Worm (Caenorhabditis elegans): Measurements from ENCODE around the gene F41H10.2.

The F41H10.2 gene

ce11 chrIV:5381334-5381733, at the start of gene F41H10.2:
Gene F41H10.2, plus strand, starts transcription at chrIV:5381634.
- TF ChIP-seq Y67H2A.10 (GFP tag; conservative IDR thresholded peaks at IDR 0.05) (no peak), F33H1.4 (GFP tag; IDR thresholded peaks at IDR 0.05) (no peak), F10E7.11 (tag; optimal IDR thresholded peaks at IDR 0.05) (no peak), Y79H2A.3 (GFP tag; conservative IDR thresholded peaks at IDR 0.05) (no peak), mel-28 (tag; optimal IDR thresholded peaks at IDR 0.05; ENCODE audit: borderline replicate concordance) (no peak), F49E8.2 (tag; optimal IDR thresholded peaks at IDR 0.05; ENCODE audit: insufficient read depth) (no peak), lin-40 (tag; optimal IDR thresholded peaks at IDR 0.05) (no peak), sptf-2 (GFP tag; optimal IDR thresholded peaks at IDR 0.05) (no peak), F55B11.4 (tag; optimal IDR thresholded peaks at IDR 0.05; ENCODE audit: borderline replicate concordance, insufficient read depth) (no peak)

ce11 chrIV:5332178-5332577, 49.3 kb upstream of the F41H10.2 start, which contains the start of gene Y4C6B.3:
Gene Y4C6B.3, plus strand, starts transcription at chrIV:5332478.
- no peak for TF ChIP-seq lin-26 (GFP tag; IDR thresholded peaks at IDR 0.05)
- no peak for TF ChIP-seq snpc-1.3 (tag; optimal IDR thresholded peaks at IDR 0.05; ENCODE audit: insufficient read depth)
- TF ChIP-seq tbx-9 (tag; optimal IDR thresholded peaks at IDR 0.05; ENCODE audit: borderline replicate concordance) = no peak
- no peak for TF ChIP-seq rec-8 (tag; optimal IDR thresholded peaks at IDR 0.05)
- TF ChIP-seq bed-1 (GFP tag; IDR thresholded peaks at IDR 0.05) = no peak
- no peak for TF ChIP-seq hmg-1.2 (GFP tag; IDR thresholded peaks at IDR 0.05)
- TF ChIP-seq tbp1 (GFP tag; optimal IDR thresholded peaks at IDR 0.05) = no peak
- TF ChIP-seq egrh-3 (GFP tag; IDR thresholded peaks at IDR 0.05) = no peak
- no peak for TF ChIP-seq pha-4 (tag; optimal IDR thresholded peaks at IDR 0.05)
- TF ChIP-seq rpc-1 (optimal IDR thresholded peaks at IDR 0.05) = no peak
- no peak for TF ChIP-seq rpc-1 (tag; optimal IDR thresholded peaks at IDR 0.05)
- TF ChIP-seq ccch-3 (GFP tag; optimal IDR thresholded peaks at IDR 0.05) = no peak
- TF ChIP-seq ama-1 (optimal IDR thresholded peaks at IDR 0.05) = no peak
- no peak for TF ChIP-seq ama-1 (GFP tag; optimal IDR thresholded peaks at IDR 0.05)
- no peak for TF ChIP-seq B0035.1 (tag; optimal IDR thresholded peaks at IDR 0.05)
- TF ChIP-seq madf-6 (GFP tag; IDR thresholded peaks at IDR 0.05) = no peak

- no peak for TF ChIP-seq K12H6.12 (tag; optimal IDR thresholded peaks at IDR 0.05)
- TF ChIP-seq somi-1 (GFP tag; optimal IDR thresholded peaks at IDR 0.05) = peak; percentile 4
- TF ChIP-seq ztf-18 (tag; optimal IDR thresholded peaks at IDR 0.05) = no peak
Observed at ce11 chrIV:5333484-5333883, 48.0 kb upstream of the F41H10.2 start.

DNA sequence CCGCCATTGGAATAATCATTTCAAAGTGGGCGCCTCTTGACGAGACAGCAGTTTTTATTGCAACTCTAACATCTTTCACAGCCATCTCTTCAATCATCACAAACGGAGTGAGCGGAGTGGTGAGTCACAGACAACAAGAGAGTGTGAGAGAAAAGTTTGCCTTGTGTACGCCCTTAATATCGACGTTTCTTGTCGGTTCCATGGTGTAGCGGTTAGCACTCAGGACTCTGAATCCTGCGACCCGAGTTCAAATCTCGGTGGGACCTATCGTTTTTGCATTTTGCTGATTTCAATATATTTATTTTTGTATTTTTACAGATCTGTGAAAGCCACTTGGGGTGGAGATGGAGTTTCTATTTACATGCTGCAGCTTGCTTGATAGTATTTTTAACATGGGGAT, 46.9 kb upstream of the F41H10.2 start:
- TF ChIP-seq sea-2 (GFP tag; IDR thresholded peaks at IDR 0.05) = no peak
- peak; percentile 27 for TF ChIP-seq attf-5 (GFP tag; optimal IDR thresholded peaks at IDR 0.05)
- TF ChIP-seq snpc-3.4 (tag; optimal IDR thresholded peaks at IDR 0.05) = peak; percentile 24
- no peak for TF ChIP-seq F52B5.7 (tag; optimal IDR thresholded peaks at IDR 0.05)
- TF ChIP-seq hlh-26 (GFP tag; conservative IDR thresholded peaks at IDR 0.05) = no peak
- no peak for TF ChIP-seq mcd-1 (GFP tag; IDR thresholded peaks at IDR 0.05)
- peak; percentile 81; the same call in 1 of the 2 replicates for TF ChIP-seq let-526 (GFP tag; IDR thresholded peaks at IDR 0.05)
- TF ChIP-seq chd-7 (tag; optimal IDR thresholded peaks at IDR 0.05) = no peak
- TF ChIP-seq egl-18 (GFP tag; IDR thresholded peaks at IDR 0.05) = no peak
- peak; percentile 31 for TF ChIP-seq athp-1 (tag; optimal IDR thresholded peaks at IDR 0.05)
- TF ChIP-seq snpc-1.1 (tag; optimal IDR thresholded peaks at IDR 0.05; ENCODE audit: insufficient read depth) = peak; percentile 42
- TF ChIP-seq madf-3 (GFP tag; IDR thresholded peaks at IDR 0.05) = no peak
- TF ChIP-seq rpc-1 (optimal IDR thresholded peaks at IDR 0.05) = peak; percentile 78
- peak; percentile 85 for TF ChIP-seq rpc-1 (tag; optimal IDR thresholded peaks at IDR 0.05)
- TF ChIP-seq Y56A3A.18 (GFP tag; IDR thresholded peaks at IDR 0.05) = 0 out of 2 replicates have a peak, but pooled peaks have one; percentile 51
- TF ChIP-seq rec-8 (tag; optimal IDR thresholded peaks at IDR 0.05) = peak in 1 of 2 experiments; percentile 18
- peak; percentile 17 for TF ChIP-seq F33H1.4 (GFP tag; IDR thresholded peaks at IDR 0.05)
- peak; percentile 26 for TF ChIP-seq madf-10 (tag; optimal IDR thresholded peaks at IDR 0.05)
- TF ChIP-seq lsy-27 (tag; optimal IDR thresholded peaks at IDR 0.05; ENCODE audit: borderline replicate concordance, insufficient read depth) = peak; percentile 36
